Worm (Caenorhabditis elegans) whole organism, late embryonic: ENCODE results near the gene sma-2.

ENCODE experiments used
- C08G9.2 ChIP-seq: sonication (generic microtip); optimal IDR thresholded peaks from 2 replicates; lab custom pipeline; 2016; ENCODE audit warnings: mild to moderate bottlenecking, missing genetic modification characterization, moderate library complexity, missing compliant biosample characterization
- K09A11.1 ChIP-seq: sonication (generic microtip); optimal IDR thresholded peaks from 2 replicates; lab custom pipeline; 2017; ENCODE audit warnings: antibody characterized with exemption, mild to moderate bottlenecking, missing genetic modification characterization, missing compliant biosample characterization; ENCODE audit not compliant: insufficient read depth
- T23F11.4 ChIP-seq: fragments of 200-800 bp; sonication (Bioruptor generic); optimal IDR thresholded peaks from 2 replicates; lab custom pipeline; 2018; ENCODE audit warnings: mild to moderate bottlenecking, missing genetic modification characterization, missing compliant biosample characterization
- Y22D7AL.16 ChIP-seq: sonication (generic microtip); optimal IDR thresholded peaks from 2 replicates; lab custom pipeline; 2016; ENCODE audit warnings: missing genetic modification characterization, missing compliant biosample characterization
- ama-1 ChIP-seq: fragments of 150-350 bp; optimal IDR thresholded peaks from 2 replicates; lab custom pipeline; 2014
- ceh-18 ChIP-seq: sonication (generic microtip); optimal IDR thresholded peaks from 2 replicates; lab custom pipeline; 2016; ENCODE audit warnings: missing genetic modification characterization, missing compliant biosample characterization
- ceh-19 ChIP-seq: fragments of 200-800 bp; sonication (Bioruptor generic); optimal IDR thresholded peaks from 2 replicates; lab custom pipeline; 2018; ENCODE audit warnings: mild to moderate bottlenecking, missing genetic modification characterization, missing compliant biosample characterization
- ceh-2 ChIP-seq: sonication (generic microtip); optimal IDR thresholded peaks from 2 replicates; lab custom pipeline; 2016; ENCODE audit warnings: missing genotype, missing genetic modification characterization, missing compliant biosample characterization
- ceh-22 ChIP-seq: sonication (generic microtip); optimal IDR thresholded peaks from 2 replicates; lab custom pipeline; 2017; ENCODE audit warnings: missing biosample characterization, missing genetic modification characterization
- ceh-24 ChIP-seq: sonication (generic microtip); optimal IDR thresholded peaks from 2 replicates; lab custom pipeline; 2016; ENCODE audit warnings: mild to moderate bottlenecking, missing genetic modification characterization, missing compliant biosample characterization
- ceh-30 ChIP-seq: fragments of 150-350 bp; optimal IDR thresholded peaks from 2 replicates; lab custom pipeline; 2014; ENCODE audit warnings: missing biosample characterization, missing genetic modification characterization
- ceh-34 ChIP-seq: sonication (generic microtip); optimal IDR thresholded peaks from 2 replicates; lab custom pipeline; 2016; ENCODE audit warnings: mild to moderate bottlenecking, missing genetic modification characterization, missing compliant biosample characterization
- ceh-45 ChIP-seq: fragments of 200-800 bp; sonication (Bioruptor generic); IDR thresholded peaks from 2 replicates; pipeline ENCODE4 v1.3.6; 2022; ENCODE audit warnings: missing genetic modification reagents, missing genetic modification characterization, missing compliant biosample characterization
- ceh-6 ChIP-seq: fragments of 200-800 bp; sonication (Bioruptor generic); optimal IDR thresholded peaks from 2 replicates; lab custom pipeline; 2018; ENCODE audit warnings: mild to moderate bottlenecking, missing genetic modification characterization, missing compliant biosample characterization
- ceh-9 ChIP-seq: sonication (generic microtip); optimal IDR thresholded peaks from 2 replicates; lab custom pipeline; 2016; ENCODE audit warnings: mild to moderate bottlenecking, missing genetic modification characterization, inconsistent platforms, missing compliant biosample characterization
- che-1 ChIP-seq: sonication (generic microtip); optimal IDR thresholded peaks from 2 replicates; lab custom pipeline; 2016; ENCODE audit warnings: mild to moderate bottlenecking, missing genetic modification characterization, missing compliant biosample characterization
- dmd-4 ChIP-seq: sonication (generic microtip); optimal IDR thresholded peaks from 2 replicates; lab custom pipeline; 2016; ENCODE audit warnings: borderline replicate concordance, missing genetic modification characterization, missing compliant biosample characterization
- elt-2 ChIP-seq: sonication (generic microtip); optimal IDR thresholded peaks from 2 replicates; lab custom pipeline; 2016; ENCODE audit warnings: missing genetic modification reagents, missing genetic modification characterization, missing compliant biosample characterization
- elt-4 ChIP-seq: sonication (generic microtip); optimal IDR thresholded peaks from 2 replicates; lab custom pipeline; 2016; ENCODE audit warnings: missing genetic modification characterization, missing compliant biosample characterization
- eyg-1 ChIP-seq: sonication (generic microtip); optimal IDR thresholded peaks from 2 replicates; lab custom pipeline; 2016; ENCODE audit warnings: missing genotype, missing genetic modification characterization, missing compliant biosample characterization
- fkh-10 ChIP-seq: fragments of 150-350 bp; optimal IDR thresholded peaks from 2 replicates; lab custom pipeline; 2014; ENCODE audit warnings: missing biosample characterization, missing genetic modification reagents, missing genetic modification characterization
- fkh-6 ChIP-seq: sonication (generic microtip); optimal IDR thresholded peaks from 2 replicates; lab custom pipeline; 2016; ENCODE audit warnings: missing genetic modification characterization, missing compliant biosample characterization
- gmeb-2 ChIP-seq: sonication (generic microtip); optimal IDR thresholded peaks from 2 replicates; lab custom pipeline; 2016; ENCODE audit warnings: missing genetic modification characterization, inconsistent platforms, missing compliant biosample characterization
- hlh-13 ChIP-seq: fragments of 200-800 bp; sonication (Bioruptor generic); optimal IDR thresholded peaks from 2 replicates; lab custom pipeline; 2018; ENCODE audit warnings: mild to moderate bottlenecking, missing genetic modification characterization, missing compliant biosample characterization
- hlh-30 ChIP-seq: sonication (generic microtip); optimal IDR thresholded peaks from 2 replicates; lab custom pipeline; 2017; ENCODE audit warnings: antibody characterized with exemption, missing genetic modification characterization, missing compliant biosample characterization; ENCODE audit not compliant: insufficient read depth
- hlh-6 ChIP-seq: sonication (generic microtip); optimal IDR thresholded peaks from 2 replicates; lab custom pipeline; 2016; ENCODE audit warnings: missing genotype, missing genetic modification characterization, missing compliant biosample characterization
- hlh-8 ChIP-seq: sonication (generic microtip); optimal IDR thresholded peaks from 2 replicates; lab custom pipeline; 2016; ENCODE audit warnings: missing genotype, missing genetic modification characterization, missing compliant biosample characterization
- lim-6 ChIP-seq: sonication (generic microtip); optimal IDR thresholded peaks from 2 replicates; lab custom pipeline; 2016; ENCODE audit warnings: missing genetic modification characterization, missing compliant biosample characterization
- lin-11 ChIP-seq: fragments of 200-800 bp; sonication (Bioruptor generic); optimal IDR thresholded peaks from 2 replicates; lab custom pipeline; 2018; ENCODE audit warnings: mild to moderate bottlenecking, missing genetic modification characterization, missing compliant biosample characterization
- madf-2 ChIP-seq: sonication (generic microtip); optimal IDR thresholded peaks from 2 replicates; lab custom pipeline; 2017; ENCODE audit warnings: missing genetic modification characterization, missing compliant biosample characterization
- nhr-11 ChIP-seq: fragments of 150-350 bp; optimal IDR thresholded peaks from 2 replicates; lab custom pipeline; 2014; ENCODE audit warnings: missing biosample characterization, missing genetic modification characterization
- npax-4 ChIP-seq: sonication (generic microtip); optimal IDR thresholded peaks from 2 replicates; lab custom pipeline; 2016; ENCODE audit warnings: missing genetic modification characterization, missing compliant biosample characterization
- odd-2 ChIP-seq: sonication (generic microtip); optimal IDR thresholded peaks from 2 replicates; lab custom pipeline; 2017; ENCODE audit warnings: antibody characterized with exemption, mild to moderate bottlenecking, missing genetic modification characterization, missing compliant biosample characterization
- pat-9 ChIP-seq: fragments of 200-800 bp; sonication (Bioruptor generic); optimal IDR thresholded peaks from 2 replicates; lab custom pipeline; 2018; ENCODE audit warnings: mild to moderate bottlenecking, missing genetic modification characterization, moderate library complexity, missing compliant biosample characterization
- pax-1 ChIP-seq: fragments of 150-350 bp; optimal IDR thresholded peaks from 2 replicates; lab custom pipeline; 2014; ENCODE audit warnings: missing biosample characterization, missing genetic modification characterization
- ref-2 ChIP-seq: sonication (generic microtip); optimal IDR thresholded peaks from 2 replicates; lab custom pipeline; 2016; ENCODE audit warnings: missing genetic modification characterization, missing compliant biosample characterization
- rnt-1 ChIP-seq: sonication (generic microtip); optimal IDR thresholded peaks from 2 replicates; lab custom pipeline; 2016; ENCODE audit warnings: missing genetic modification characterization, missing compliant biosample characterization
- sdc-2 ChIP-seq: sonication (generic microtip); optimal IDR thresholded peaks from 2 replicates; lab custom pipeline; 2016; ENCODE audit warnings: missing genotype, missing genetic modification characterization, missing compliant biosample characterization
- sox-4 ChIP-seq: sonication (generic microtip); optimal IDR thresholded peaks from 2 replicates; lab custom pipeline; 2017; ENCODE audit warnings: mild to moderate bottlenecking, missing genetic modification characterization, inconsistent platforms, missing compliant biosample characterization
- syd-9 ChIP-seq: sonication (generic microtip); optimal IDR thresholded peaks from 2 replicates; lab custom pipeline; 2016; ENCODE audit warnings: mild to moderate bottlenecking, missing genetic modification characterization, moderate library complexity, missing compliant biosample characterization
- tbx-2 ChIP-seq: sonication (generic microtip); optimal IDR thresholded peaks from 2 replicates; lab custom pipeline; 2016; ENCODE audit warnings: missing genetic modification characterization, missing compliant biosample characterization
- tbx-7 ChIP-seq: sonication (generic microtip); optimal IDR thresholded peaks from 2 replicates; lab custom pipeline; 2016; ENCODE audit warnings: missing genotype, missing genetic modification characterization, missing compliant biosample characterization
- unc-55 ChIP-seq: sonication (generic microtip); optimal IDR thresholded peaks from 2 replicates; lab custom pipeline; 2017; ENCODE audit warnings: missing biosample characterization, missing genetic modification reagents, missing genetic modification characterization
- unc-86 ChIP-seq: sonication (generic microtip); optimal IDR thresholded peaks from 2 replicates; lab custom pipeline; 2016; ENCODE audit warnings: missing genetic modification characterization, missing compliant biosample characterization
- zip-5 ChIP-seq: sonication (generic microtip); optimal IDR thresholded peaks from 2 replicates; lab custom pipeline; 2016; ENCODE audit warnings: missing genetic modification characterization, missing compliant biosample characterization
- ztf-16 ChIP-seq: sonication (generic microtip); optimal IDR thresholded peaks from 2 replicates; lab custom pipeline; 2017; ENCODE audit warnings: missing genetic modification characterization, missing compliant biosample characterization

Gene sma-2

ce11 chrIII:8801864-8802818, 52.7 kb downstream of the sma-2 start (continued):
- TF ChIP-seq ceh-24 (tag; lab: Kevin White, UChicago) (no peak), che-1 (peak; percentile 45), lim-6 (tag; lab: Kevin White, UChicago) (peak; percentile 68), sdc-2 (tag; lab: Kevin White, UChicago) (peak; percentile 67), hlh-6 (tag; lab: Kevin White, UChicago) (peak; percentile 64), rnt-1 (tag; lab: Kevin White, UChicago) (peak; percentile 95), zip-5 (peak; percentile 50), K09A11.1 (peak; percentile 81), T23F11.4 (GFP tag; lab: Kevin White, UChicago) (no peak), tbx-2 (tag; lab: Kevin White, UChicago) (peak; percentile 96), elt-4 (no peak), ceh-2 (tag; lab: Kevin White, UChicago) (peak; percentile 66), ref-2 (tag; lab: Kevin White, UChicago) (peak; percentile 93), sox-4 (tag; lab: Kevin White, UChicago) (no peak), tbx-7 (tag; lab: Kevin White, UChicago) (peak; percentile 16), hlh-30 (tag; lab: Kevin White, UChicago) (peak; percentile 93), gmeb-2 (no peak), eyg-1 (tag; lab: Kevin White, UChicago) (peak; percentile 32), fkh-6 (tag; lab: Kevin White, UChicago) (no peak), ceh-6 (GFP tag; lab: Kevin White, UChicago) (no peak), ztf-16 (tag; lab: Kevin White, UChicago) (peak; percentile 8), nhr-11 (no peak), npax-4 (tag; lab: Kevin White, UChicago) (no peak), pax-1 (tag; lab: Kevin White, UChicago) (peak; percentile 95), ceh-18 (tag; lab: Kevin White, UChicago) (peak; percentile 99), ceh-19 (no peak), unc-86 (peak; percentile 29), ceh-22 (tag; lab: Kevin White, UChicago) (peak; percentile 32), ceh-30 (peak; percentile 93), ceh-45 (no peak), syd-9 (peak; percentile 89), hlh-8 (tag; lab: Kevin White, UChicago) (peak; percentile 78), odd-2 (no peak), ceh-34 (tag; lab: Kevin White, UChicago) (peak; percentile 92), unc-55 (peak; percentile 99), dmd-4 (peak; percentile 64), fkh-10 (GFP tag; lab: Kevin White, UChicago) (peak; percentile 20), pat-9 (tag; lab: Kevin White, UChicago) (no peak), lin-11 (tag; lab: Kevin White, UChicago) (no peak), C08G9.2 (tag; lab: Kevin White, UChicago) (peak; percentile 58), Y22D7AL.16 (tag; lab: Kevin White, UChicago) (no peak), ama-1 (lab: Kevin White, UChicago) (peak; percentile 91), elt-2 (tag; lab: Kevin White, UChicago) (peak; percentile 56), ceh-9 (tag; lab: Kevin White, UChicago) (no peak), hlh-13 (GFP tag; lab: Kevin White, UChicago) (no peak), madf-2 (no peak)
